Worm (Caenorhabditis elegans) whole organism, midembryonic: Measurements from ENCODE around the gene F11A5.5.

ENCODE experiments used
- T22C8.4 ChIP-seq: fragments of 200-800 bp; sonication (Bioruptor generic); IDR thresholded peaks from 2 replicates; pipeline ENCODE4 v1.3.6; 2022; ENCODE audit warnings: missing genetic modification characterization, missing compliant biosample characterization
- cog-1 ChIP-seq: sonication (generic microtip); optimal IDR thresholded peaks from 2 replicates; lab custom pipeline; 2016; ENCODE audit warnings: missing genetic modification characterization, missing compliant biosample characterization
- flt-1 ChIP-seq: fragments of 200-800 bp; sonication (Bioruptor generic); IDR thresholded peaks from 2 replicates; pipeline ENCODE4 v1.3.6; 2022; ENCODE audit warnings: missing genetic modification characterization, missing compliant biosample characterization
- klf-2 ChIP-seq: fragments of 200-800 bp; sonication (Bioruptor generic); conservative IDR thresholded peaks from 2 replicates; pipeline ENCODE4 v1.3.6; 2022; ENCODE audit warnings: missing genetic modification reagents, missing genetic modification characterization, missing compliant biosample characterization
- med-1 ChIP-seq: sonication (generic microtip); optimal IDR thresholded peaks from 2 replicates; lab custom pipeline; 2017; ENCODE audit warnings: missing genetic modification characterization, mild to moderate bottlenecking, missing compliant biosample characterization, antibody characterized with exemption, missing genetic modification reagents; ENCODE audit not compliant: insufficient read depth
- ref-1 ChIP-seq: fragments of 200-800 bp; sonication (Bioruptor generic); conservative IDR thresholded peaks from 2 replicates; pipeline ENCODE4 v1.3.6; 2022; ENCODE audit warnings: missing genetic modification reagents, missing genetic modification characterization, missing compliant biosample characterization
- tab-1 ChIP-seq: fragments of 200-800 bp; sonication (Bioruptor generic); IDR thresholded peaks from 2 replicates; pipeline ENCODE4 v1.3.6; 2022; ENCODE audit warnings: missing genetic modification characterization, missing compliant biosample characterization
- ztf-23 ChIP-seq: fragments of 200-800 bp; sonication (Bioruptor generic); IDR thresholded peaks from 2 replicates; pipeline ENCODE4 v1.3.6; 2022; ENCODE audit warnings: missing genetic modification reagents, missing genetic modification characterization, missing compliant biosample characterization
- ztf-29 ChIP-seq: fragments of 200-800 bp; sonication (Bioruptor generic); IDR thresholded peaks from 2 replicates; pipeline ENCODE4 v1.3.6; 2022; ENCODE audit warnings: missing genetic modification reagents, missing genetic modification characterization, missing compliant biosample characterization

Gene F11A5.5

DNA sequence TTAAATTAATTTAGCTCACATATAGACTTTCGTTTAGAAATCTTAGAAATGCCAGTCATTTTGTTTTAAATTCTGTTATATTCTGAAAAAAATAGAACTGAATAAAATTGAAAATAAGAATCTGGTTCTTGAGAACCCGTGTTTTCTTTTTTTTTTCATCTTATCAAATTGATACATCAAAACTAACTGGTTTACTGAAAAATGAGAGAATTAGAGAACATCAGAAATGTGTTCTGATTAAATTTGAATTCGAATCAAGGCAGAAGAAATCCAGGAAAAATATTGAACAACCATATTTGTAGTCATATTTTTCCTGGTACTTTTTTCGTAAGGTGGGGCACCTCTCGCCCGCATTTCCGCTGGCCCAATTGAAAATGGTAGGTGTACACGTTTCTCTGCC is 20.4 kb downstream of the F11A5.5 start, which contains the start of gene F11A5.15:
TSS of gene F11A5.15 (minus strand) at position 101 of the 400 bp plus-strand sequence.
- TF ChIP-seq klf-2 (GFP tag; lab: Robert Waterston, UW) (no peak), T22C8.4 (no peak), cog-1 (no peak), ref-1 (no peak), ztf-29 (GFP tag; lab: Robert Waterston, UW) (no peak), med-1 (GFP tag; lab: Kevin White, UChicago) (no peak), ztf-23 (GFP tag; lab: Robert Waterston, UW) (no peak), tab-1 (no peak), flt-1 (GFP tag; lab: Robert Waterston, UW) (no peak)

ce11 chrV:16218972-16219757 is 21.0 kb downstream of the F11A5.5 start, which contains the start of gene glc-1:
Gene glc-1, plus strand, starts transcription at chrV:16219634.
- TF ChIP-seq T22C8.4 (no peak), flt-1 (GFP tag; lab: Robert Waterston, UW) (no peak), cog-1 (no peak)

ce11 chrV:16220020-16220419 is 21.9 kb downstream of the F11A5.5 start:
- TF ChIP-seq med-1 (GFP tag; lab: Kevin White, UChicago) (no peak), tab-1 (no peak), klf-2 (GFP tag; lab: Robert Waterston, UW) (no peak), ref-1 (no peak), ztf-29 (GFP tag; lab: Robert Waterston, UW) (no peak), cog-1 (no peak), T22C8.4 (no peak), flt-1 (GFP tag; lab: Robert Waterston, UW) (no peak), ztf-23 (GFP tag; lab: Robert Waterston, UW) (no peak)

- TF ChIP-seq tab-1 = no peak
- TF ChIP-seq flt-1 (GFP tag; lab: Robert Waterston, UW) = no peak
- no peak for TF ChIP-seq med-1 (GFP tag; lab: Kevin White, UChicago)
- TF ChIP-seq ztf-23 (GFP tag; lab: Robert Waterston, UW) = no peak
- no peak for TF ChIP-seq ref-1
- no peak for TF ChIP-seq cog-1
- TF ChIP-seq ztf-29 (GFP tag; lab: Robert Waterston, UW) = no peak
- TF ChIP-seq T22C8.4 = no peak
These were observed 25.9 kb downstream of the F11A5.5 start, which contains the start of gene stdh-2 for ce11 chrV:16224027-16224426. Gene stdh-2, plus strand, starts transcription at chrV:16224327.

ce11 chrV:16225524-16226116 is 27.5 kb downstream of the F11A5.5 start:
- no peak for TF ChIP-seq T22C8.4

ce11 chrV:16226581-16226980 is 28.5 kb downstream of the F11A5.5 start, which contains the start of gene F11A5.13:
Gene F11A5.13, minus strand, starts transcription at chrV:16226681.
- TF ChIP-seq cog-1 (no peak), ztf-23 (GFP tag; lab: Robert Waterston, UW) (no peak), klf-2 (GFP tag; lab: Robert Waterston, UW) (no peak), tab-1 (no peak), flt-1 (GFP tag; lab: Robert Waterston, UW) (no peak), ref-1 (no peak), T22C8.4 (no peak), med-1 (GFP tag; lab: Kevin White, UChicago) (no peak), ztf-29 (GFP tag; lab: Robert Waterston, UW) (no peak)

- TF ChIP-seq flt-1 (GFP tag; lab: Robert Waterston, UW) (no peak), klf-2 (GFP tag; lab: Robert Waterston, UW) (no peak), ztf-29 (GFP tag; lab: Robert Waterston, UW) (no peak), ztf-23 (GFP tag; lab: Robert Waterston, UW) (no peak)
These were observed 31.3 kb downstream of the F11A5.5 start for ce11 chrV:16229439-16229838.

- TF ChIP-seq ref-1 = no peak
- no peak for TF ChIP-seq klf-2 (GFP tag; lab: Robert Waterston, UW)
- TF ChIP-seq cog-1 = no peak
- no peak for TF ChIP-seq ztf-29 (GFP tag; lab: Robert Waterston, UW)
- no peak for TF ChIP-seq tab-1
- no peak for TF ChIP-seq T22C8.4
- no peak for TF ChIP-seq flt-1 (GFP tag; lab: Robert Waterston, UW)
- no peak for TF ChIP-seq ztf-23 (GFP tag; lab: Robert Waterston, UW)
- no peak for TF ChIP-seq med-1 (GFP tag; lab: Kevin White, UChicago)
These were observed 31.8 kb downstream of the F11A5.5 start, which contains the start of the genes F21H7.2 and F21H7.12 for ce11 chrV:16229896-16230295. Gene F21H7.2, minus strand, starts transcription at chrV:16229996. Gene F21H7.12, plus strand, starts transcription at chrV:16230165.

- no peak for TF ChIP-seq klf-2 (GFP tag; lab: Robert Waterston, UW)
- TF ChIP-seq flt-1 (GFP tag; lab: Robert Waterston, UW) = no peak
These were observed 34.1 kb downstream of the F11A5.5 start, which contains the start of gene gst-22 for ce11 chrV:16232180-16232579. Gene gst-22, minus strand, starts transcription at chrV:16232282.

- TF ChIP-seq ztf-29 (GFP tag; lab: Robert Waterston, UW) = no peak
- TF ChIP-seq cog-1 = no peak
- TF ChIP-seq klf-2 (GFP tag; lab: Robert Waterston, UW) = no peak
- TF ChIP-seq flt-1 (GFP tag; lab: Robert Waterston, UW) = no peak
- no peak for TF ChIP-seq tab-1
- no peak for TF ChIP-seq T22C8.4
- no peak for TF ChIP-seq ref-1
- no peak for TF ChIP-seq ztf-23 (GFP tag; lab: Robert Waterston, UW)
- TF ChIP-seq med-1 (GFP tag; lab: Kevin White, UChicago) = no peak
These were observed 35.5 kb downstream of the F11A5.5 start, which contains the start of gene clec-233 for ce11 chrV:16233624-16234023. Gene clec-233, plus strand, starts transcription at chrV:16233924.
